Fruit fly (Drosophila melanogaster): ENCODE data around the gene CG3368.

CG3368 gene

DNA sequence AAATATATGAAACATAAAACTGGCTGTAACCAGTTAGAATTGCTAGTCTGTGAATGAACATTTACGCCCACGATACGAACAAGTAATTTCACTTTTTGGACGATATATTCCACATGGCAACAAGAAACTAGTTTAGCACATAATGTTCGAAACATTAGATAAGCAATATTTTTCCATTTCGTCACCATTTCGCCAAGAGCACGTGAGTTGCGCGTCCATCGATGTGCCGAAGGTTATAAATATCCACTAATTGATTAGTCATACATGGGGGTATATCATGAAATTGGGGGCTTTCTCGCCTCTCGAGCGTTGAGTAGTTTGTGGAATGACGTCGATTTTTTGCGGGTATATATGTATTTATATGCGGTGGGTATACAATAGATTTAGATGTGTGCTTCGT is 10.5 kb downstream of the CG3368 start:
- no peak for TF ChIP-seq CG17801 (GFP tag; optimal IDR thresholded peaks at IDR 0.05; ENCODE audit: partially characterized antibody)

DNA sequence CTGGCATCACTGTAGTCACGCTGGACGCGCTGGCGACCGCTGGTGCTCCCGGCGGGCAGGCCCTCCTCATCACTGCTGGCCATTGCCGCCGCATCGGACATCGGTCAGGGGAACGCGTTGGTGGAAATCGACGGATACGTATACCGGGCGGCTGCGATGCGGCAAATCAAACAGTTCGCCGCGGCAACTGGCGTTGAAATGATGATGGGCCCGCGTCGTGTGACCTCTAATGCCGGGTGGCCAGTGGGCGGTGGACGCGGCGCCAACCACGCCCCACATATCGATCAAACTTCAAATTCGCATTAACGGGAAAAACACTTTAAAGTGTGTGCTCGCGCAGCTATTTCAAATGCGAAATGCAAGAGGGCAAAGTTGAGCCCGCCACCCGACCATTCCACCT is 38.6 kb downstream of the CG3368 start, which contains the start of gene CG3339:
Gene CG3339, minus strand, starts transcription at position 101 of the 400 bp plus-strand sequence.
- no peak for TF ChIP-seq CG17801 (GFP tag; optimal IDR thresholded peaks at IDR 0.05; ENCODE audit: partially characterized antibody)

dm6 chr3R:27330782-27331181 is 47.2 kb downstream of the CG3368 start, which contains the start of gene CG3330:
TSS of gene CG3330 (minus strand) at chr3R:27330882.
- no peak for TF ChIP-seq CG17801 (GFP tag; optimal IDR thresholded peaks at IDR 0.05; ENCODE audit: partially characterized antibody)

Measured in ovary, adult (tissue).